Worm (Caenorhabditis elegans): ENCODE measurements around the gene col-103.
A peak's percentile ranks its signal among the peaks of the same experiment; 100 is the strongest.

col-103 gene

ce11 chrIV:801162-801561 is 37.7 kb upstream of the col-103 start:
- TF ChIP-seq nhr-71 (tag; optimal IDR thresholded peaks at IDR 0.05) (no peak), unc-30 (tag; optimal IDR thresholded peaks at IDR 0.05) (no peak), zip-4 (GFP tag; optimal IDR thresholded peaks at IDR 0.05) (no peak), grh-1 (GFP tag; IDR thresholded peaks at IDR 0.05) (no peak), sup-37 (GFP tag; optimal IDR thresholded peaks at IDR 0.05) (no peak), unc-62 (GFP tag; optimal IDR thresholded peaks at IDR 0.05) (no peak), C04F5.9 (tag; optimal IDR thresholded peaks at IDR 0.05) (no peak)

ce11 chrIV:800518-800917 is 37.0 kb upstream of the col-103 start, which contains the start of gene mrpl-46:
TSS of gene mrpl-46 (plus strand) at chrIV:800818.
- TF ChIP-seq lir-3 (tag; optimal IDR thresholded peaks at IDR 0.05; ENCODE audit: poor library complexity), result no peak
- no peak for TF ChIP-seq ets-5 (GFP tag; IDR thresholded peaks at IDR 0.05)
- no peak for TF ChIP-seq elt-3 (tag; optimal IDR thresholded peaks at IDR 0.05)
- no peak for TF ChIP-seq hpl-2 (GFP tag; optimal IDR thresholded peaks at IDR 0.05)
- no peak for TF ChIP-seq efl-1 (optimal IDR thresholded peaks at IDR 0.05)
- TF ChIP-seq efl-1 (GFP tag; optimal IDR thresholded peaks at IDR 0.05 in 1 of 2), result no peak
- no peak for TF ChIP-seq pqm-1 (tag; optimal IDR thresholded peaks at IDR 0.05)
- TF ChIP-seq hlh-17 (GFP tag; optimal IDR thresholded peaks at IDR 0.05; ENCODE audit: borderline replicate concordance), result no peak
- no peak for TF ChIP-seq alr-1 (tag; optimal IDR thresholded peaks at IDR 0.05; ENCODE audit: borderline replicate concordance)
- TF ChIP-seq C04F5.9 (tag; optimal IDR thresholded peaks at IDR 0.05), result no peak
- no peak for TF ChIP-seq mab-9 (GFP tag; IDR thresholded peaks at IDR 0.05)
- TF ChIP-seq hlh-4 (tag; optimal IDR thresholded peaks at IDR 0.05), result no peak
- no peak for TF ChIP-seq mdl-1 (tag; optimal IDR thresholded peaks at IDR 0.05)
- no peak for TF ChIP-seq sptf-1 (tag; optimal IDR thresholded peaks at IDR 0.05)
- no peak for TF ChIP-seq Y116A8C.19 (tag; optimal IDR thresholded peaks at IDR 0.05; ENCODE audit: borderline replicate concordance)
- no peak for TF ChIP-seq aly-2 (tag; optimal IDR thresholded peaks at IDR 0.05)

- no peak for TF ChIP-seq unc-62 (GFP tag; optimal IDR thresholded peaks at IDR 0.05)
- no peak for TF ChIP-seq mef-2 (tag; optimal IDR thresholded peaks at IDR 0.05)
- TF ChIP-seq hlh-17 (GFP tag; optimal IDR thresholded peaks at IDR 0.05; ENCODE audit: borderline replicate concordance), result no peak
- no peak for TF ChIP-seq C34B4.2 (tag; optimal IDR thresholded peaks at IDR 0.05)
- peak; percentile 88 for TF ChIP-seq xbp-1 (tag; optimal IDR thresholded peaks at IDR 0.05)
- no peak for TF ChIP-seq nhr-28 (tag; optimal IDR thresholded peaks at IDR 0.05)
- no peak for TF ChIP-seq hpl-2 (GFP tag; optimal IDR thresholded peaks at IDR 0.05)
- TF ChIP-seq zip-4 (GFP tag; optimal IDR thresholded peaks at IDR 0.05), result peak; percentile 19
- TF ChIP-seq ceh-82 (tag; optimal IDR thresholded peaks at IDR 0.05), result peak; percentile 5 to 58 (median 20)
- peak; percentile 45 for TF ChIP-seq snpc-4 (tag; optimal IDR thresholded peaks at IDR 0.05)
- no peak for TF ChIP-seq jun-1 (tag; optimal IDR thresholded peaks at IDR 0.05)
- TF ChIP-seq nhr-76 (tag; optimal IDR thresholded peaks at IDR 0.05), result no peak
- no peak for TF ChIP-seq ces-1 (GFP tag; optimal IDR thresholded peaks at IDR 0.05)
- TF ChIP-seq mep-1 (tag; optimal IDR thresholded peaks at IDR 0.05), result peak; percentile 83
- peak; percentile 93 for TF ChIP-seq lin-14 (GFP tag; optimal IDR thresholded peaks at IDR 0.05)
- peak; percentile 65 for TF ChIP-seq Y116A8C.19 (tag; optimal IDR thresholded peaks at IDR 0.05; ENCODE audit: borderline replicate concordance)
- no peak for TF ChIP-seq rnt-1 (tag; optimal IDR thresholded peaks at IDR 0.05)
- peak; percentile 65 to 78 for TF ChIP-seq efl-1 (optimal IDR thresholded peaks at IDR 0.05)
- peak; percentile 74 to 93 for TF ChIP-seq efl-1 (GFP tag; optimal IDR thresholded peaks at IDR 0.05 in 1 of 2)
- no peak for TF ChIP-seq ztf-4 (tag; optimal IDR thresholded peaks at IDR 0.05)
- peak; percentile 82 to 84 for TF ChIP-seq lsy-2 (tag; optimal IDR thresholded peaks at IDR 0.05)
- peak; percentile 50 for TF ChIP-seq nhr-237 (tag; optimal IDR thresholded peaks at IDR 0.05)
- TF ChIP-seq nhr-12 (tag; optimal IDR thresholded peaks at IDR 0.05), result no peak
- TF ChIP-seq nhr-84 (tag; optimal IDR thresholded peaks at IDR 0.05), result no peak
- TF ChIP-seq unc-98 (GFP tag; IDR thresholded peaks at IDR 0.05), result peak; percentile 93
- TF ChIP-seq hlh-4 (tag; optimal IDR thresholded peaks at IDR 0.05), result peak; percentile 73
- no peak for TF ChIP-seq sup-37 (GFP tag; optimal IDR thresholded peaks at IDR 0.05)
- TF ChIP-seq pqm-1 (tag; optimal IDR thresholded peaks at IDR 0.05), result no peak
- peak; percentile 87 for TF ChIP-seq C04F5.9 (tag; optimal IDR thresholded peaks at IDR 0.05)
- no peak for TF ChIP-seq tlp-1 (tag; optimal IDR thresholded peaks at IDR 0.05)
- peak in 1 of 6 experiments; percentile 34 for TF ChIP-seq elt-3 (tag; optimal IDR thresholded peaks at IDR 0.05)
- peak; percentile 81 for TF ChIP-seq fkh-4 (tag; optimal IDR thresholded peaks at IDR 0.05; ENCODE audit: borderline replicate concordance)
- no peak for TF ChIP-seq fkh-10 (GFP tag; optimal IDR thresholded peaks at IDR 0.05)
- TF ChIP-seq unc-130 (tag; optimal IDR thresholded peaks at IDR 0.05), result no peak
- TF ChIP-seq ceh-63 (GFP tag; optimal IDR thresholded peaks at IDR 0.05), result no peak
- peak; percentile 92 for TF ChIP-seq snu-23 (GFP tag; optimal IDR thresholded peaks at IDR 0.05)
- no peak for TF ChIP-seq lir-3 (tag; optimal IDR thresholded peaks at IDR 0.05; ENCODE audit: poor library complexity)
- no peak for TF ChIP-seq blmp-1 (tag; optimal IDR thresholded peaks at IDR 0.05)
Observed at ce11 chrIV:796521-797073, 33.1 kb upstream of the col-103 start, which contains the start of the genes F56B3.11 and ech-5. TSS of gene F56B3.11 (minus strand) at chrIV:796571. TSS of gene ech-5 (plus strand) at chrIV:797023.

Data from whole organism, L1 larva.